Worm (Caenorhabditis elegans) whole organism, mixed stage, embryonic: ENCODE data around the gene F53C11.9.

Source experiments
- M03D4.4 ChIP-seq: sonication (generic microtip); optimal IDR thresholded peaks from 2 replicates; lab custom pipeline; 2017; ENCODE audit warnings: mild to moderate bottlenecking, missing genetic modification characterization, missing compliant biosample characterization
- bed-3 ChIP-seq: fragments of 200-800 bp; sonication (Bioruptor generic); optimal IDR thresholded peaks from 3 replicates; lab custom pipeline; 2018; ENCODE audit warnings: mild to moderate bottlenecking, missing genetic modification characterization, moderate library complexity, missing compliant biosample characterization
- blmp-1 ChIP-seq: fragments of 150-350 bp; optimal IDR thresholded peaks from 2 replicates; lab custom pipeline; 2014; ENCODE audit warnings: missing biosample characterization, missing genetic modification characterization
- ceh-39 ChIP-seq: fragments of 150-350 bp; optimal IDR thresholded peaks from 2 replicates; lab custom pipeline; 2014; ENCODE audit warnings: missing biosample characterization, missing genetic modification characterization
- ceh-43 ChIP-seq: fragments of 200-800 bp; sonication (Bioruptor generic); optimal IDR thresholded peaks from 2 replicates; lab custom pipeline; 2018; ENCODE audit warnings: mild to moderate bottlenecking, missing genetic modification characterization, moderate library complexity, missing compliant biosample characterization
- ces-1 ChIP-seq: fragments of 150-350 bp; optimal IDR thresholded peaks from 2 replicates; lab custom pipeline; 2014; ENCODE audit warnings: missing biosample characterization, missing genetic modification reagents, missing genetic modification characterization
- cnd-1 ChIP-seq: fragments of 200-800 bp; sonication (Bioruptor generic); optimal IDR thresholded peaks from 2 replicates; lab custom pipeline; 2018; ENCODE audit warnings: mild to moderate bottlenecking, missing genetic modification characterization, missing compliant biosample characterization
- drap-1 ChIP-seq: fragments of 200-800 bp; sonication (Bioruptor generic); optimal IDR thresholded peaks from 3 replicates; lab custom pipeline; 2018; ENCODE audit warnings: mild to moderate bottlenecking, missing genetic modification characterization, missing compliant biosample characterization
- elt-1 ChIP-seq: sonication (generic microtip); optimal IDR thresholded peaks from 2 replicates; lab custom pipeline; 2017; ENCODE audit warnings: missing genetic modification characterization, mild to moderate bottlenecking, missing compliant biosample characterization, antibody characterized with exemption, moderate library complexity, borderline replicate concordance; ENCODE audit not compliant: insufficient read depth
- elt-3 ChIP-seq: fragments of 150-350 bp; optimal IDR thresholded peaks from 2 replicates; lab custom pipeline; 2014; ENCODE audit warnings: missing biosample characterization, missing genetic modification characterization
- ham-2 ChIP-seq: fragments of 200-800 bp; sonication (Bioruptor generic); optimal IDR thresholded peaks from 2 replicates; lab custom pipeline; 2018; ENCODE audit warnings: mild to moderate bottlenecking, missing genetic modification characterization, missing compliant biosample characterization
- hlh-1 ChIP-seq: fragments of 150-350 bp; optimal IDR thresholded peaks from 2 replicates; lab custom pipeline; 2014; ENCODE audit warnings: missing biosample characterization, missing genetic modification reagents, missing genetic modification characterization
- lin-13 ChIP-seq: fragments of 150-350 bp; optimal IDR thresholded peaks from 2 replicates; lab custom pipeline; 2014; ENCODE audit warnings: missing biosample characterization, missing genetic modification characterization
- lin-32 ChIP-seq: fragments of 200-800 bp; sonication (Bioruptor generic); optimal IDR thresholded peaks from 2 replicates; lab custom pipeline; 2018; ENCODE audit warnings: mild to moderate bottlenecking, missing genetic modification characterization, missing compliant biosample characterization
- mep-1 ChIP-seq: fragments of 150-350 bp; optimal IDR thresholded peaks from 2 replicates; lab custom pipeline; 2017; ENCODE audit warnings: missing biosample characterization, missing genetic modification reagents, missing genetic modification characterization, inconsistent platforms
- mls-2 ChIP-seq: sonication (generic microtip); optimal IDR thresholded peaks from 2 replicates; lab custom pipeline; 2016; ENCODE audit warnings: mild to moderate bottlenecking, missing genetic modification characterization, moderate library complexity, missing compliant biosample characterization
- nhr-2 ChIP-seq: fragments of 150-350 bp; optimal IDR thresholded peaks from 2 replicates; lab custom pipeline; 2014; ENCODE audit warnings: missing biosample characterization, missing genetic modification characterization
- nhr-28 ChIP-seq: fragments of 150-350 bp; optimal IDR thresholded peaks from 2 replicates; lab custom pipeline; 2014; ENCODE audit warnings: missing biosample characterization, missing genetic modification characterization
- pha-4 ChIP-seq: fragments of 150-350 bp; optimal IDR thresholded peaks from 2 replicates; lab custom pipeline; 2018; ENCODE audit warnings: missing biosample characterization, missing genetic modification reagents, missing genetic modification characterization
- sem-2 ChIP-seq: fragments of 200-800 bp; sonication (Bioruptor generic); optimal IDR thresholded peaks from 2 replicates; lab custom pipeline; 2018; ENCODE audit warnings: mild to moderate bottlenecking, missing genetic modification characterization, missing compliant biosample characterization
- snpc-4 ChIP-seq: fragments of 150-350 bp; optimal IDR thresholded peaks from 2 replicates; lab custom pipeline; 2014; ENCODE audit warnings: missing biosample characterization, missing genetic modification characterization
- tbx-8 ChIP-seq: fragments of 200-800 bp; sonication (Bioruptor generic); optimal IDR thresholded peaks from 2 replicates; lab custom pipeline; 2018; ENCODE audit warnings: mild to moderate bottlenecking, missing genetic modification characterization, moderate library complexity, missing compliant biosample characterization
- unc-39 ChIP-seq: fragments of 150-350 bp; optimal IDR thresholded peaks from 2 replicates; lab custom pipeline; 2014; ENCODE audit warnings: missing biosample characterization, missing genetic modification characterization
- unc-62 ChIP-seq: fragments of 150-350 bp; optimal IDR thresholded peaks from 2 replicates; lab custom pipeline; 2014; ENCODE audit warnings: missing biosample characterization, missing genetic modification reagents, missing genetic modification characterization
- ztf-11 ChIP-seq: fragments of 150-350 bp; optimal IDR thresholded peaks from 2 replicates; lab custom pipeline; 2014; ENCODE audit warnings: missing biosample characterization, missing genetic modification characterization

The F53C11.9 gene

DNA sequence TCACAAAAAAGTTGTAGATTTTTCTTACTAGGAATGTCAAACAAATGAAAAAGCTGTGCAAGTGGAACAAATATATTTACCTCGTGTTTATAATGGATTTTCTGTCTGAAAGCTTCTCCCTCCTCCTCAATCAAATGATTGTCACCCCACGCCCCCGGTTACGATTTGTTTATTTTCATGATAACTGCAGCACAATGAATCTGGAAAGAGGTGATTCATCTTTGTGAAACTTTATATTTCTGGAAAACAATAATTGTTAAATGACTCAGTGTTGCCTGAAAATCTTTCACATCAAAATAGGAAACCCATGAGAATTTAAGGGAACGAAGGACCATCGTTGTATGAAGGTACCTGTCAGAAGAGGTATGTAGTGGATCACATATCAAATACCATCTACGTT, 29.2 kb upstream of the F53C11.9 start, which contains the start of gene F35E12.10:
TSS of gene F35E12.10 (minus strand) at position 101 of the 400 bp plus-strand sequence.
- TF ChIP-seq unc-39 = no peak

DNA sequence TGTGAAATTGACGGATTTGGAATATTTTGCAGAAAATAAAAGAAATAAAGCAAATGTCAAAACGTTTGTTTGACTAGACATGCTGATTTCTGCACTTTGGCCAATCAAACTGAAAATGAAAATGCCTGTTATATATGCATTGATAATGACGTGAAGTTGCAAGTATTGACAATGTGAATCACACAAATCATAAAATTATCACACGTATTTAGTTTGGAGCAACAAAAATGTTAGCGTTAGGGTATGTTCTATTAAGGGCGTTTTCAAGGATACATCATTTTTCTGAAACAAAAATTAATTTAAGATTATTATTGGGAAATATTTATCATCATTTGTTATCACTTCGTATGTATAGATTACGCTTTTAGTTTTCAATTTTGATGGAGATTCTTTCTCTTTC, 26.0 kb upstream of the F53C11.9 start, which contains the start of gene cld-9:
TSS of gene cld-9 (minus strand) at position 81 of the 400 bp plus-strand sequence.
- no peak for TF ChIP-seq mep-1 (tag; lab: Kevin White, UChicago)
- TF ChIP-seq lin-32 (GFP tag; lab: Kevin White, UChicago) = no peak
- TF ChIP-seq ceh-39 (tag; lab: Kevin White, UChicago) = no peak
- no peak for TF ChIP-seq nhr-28 (tag; lab: Kevin White, UChicago)
- TF ChIP-seq, all 35 proteins: peak for 0

DNA sequence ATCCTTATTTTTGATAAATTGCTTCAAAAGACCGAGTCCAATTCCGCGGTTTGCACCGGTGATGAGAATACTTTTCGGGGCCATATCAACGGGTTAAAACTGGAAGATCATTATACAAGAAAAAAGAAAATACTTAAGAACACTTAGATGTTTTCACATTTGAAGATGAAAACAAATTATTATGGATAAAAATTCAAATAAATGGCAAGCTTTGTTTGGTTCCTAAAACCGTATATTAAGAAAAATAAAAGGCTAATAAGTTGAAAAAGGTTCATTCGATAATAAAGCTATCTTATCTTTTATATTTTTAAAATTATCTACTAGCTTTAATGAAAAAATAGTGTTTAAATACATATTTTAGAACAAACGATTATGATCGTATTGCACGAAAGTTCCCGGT, 24.3 kb upstream of the F53C11.9 start, which contains the start of gene F20G2.1:
TSS of gene F20G2.1 (minus strand) at position 101 of the 400 bp plus-strand sequence.
- no peak for TF ChIP-seq tbx-8 (GFP tag; lab: Kevin White, UChicago)

DNA sequence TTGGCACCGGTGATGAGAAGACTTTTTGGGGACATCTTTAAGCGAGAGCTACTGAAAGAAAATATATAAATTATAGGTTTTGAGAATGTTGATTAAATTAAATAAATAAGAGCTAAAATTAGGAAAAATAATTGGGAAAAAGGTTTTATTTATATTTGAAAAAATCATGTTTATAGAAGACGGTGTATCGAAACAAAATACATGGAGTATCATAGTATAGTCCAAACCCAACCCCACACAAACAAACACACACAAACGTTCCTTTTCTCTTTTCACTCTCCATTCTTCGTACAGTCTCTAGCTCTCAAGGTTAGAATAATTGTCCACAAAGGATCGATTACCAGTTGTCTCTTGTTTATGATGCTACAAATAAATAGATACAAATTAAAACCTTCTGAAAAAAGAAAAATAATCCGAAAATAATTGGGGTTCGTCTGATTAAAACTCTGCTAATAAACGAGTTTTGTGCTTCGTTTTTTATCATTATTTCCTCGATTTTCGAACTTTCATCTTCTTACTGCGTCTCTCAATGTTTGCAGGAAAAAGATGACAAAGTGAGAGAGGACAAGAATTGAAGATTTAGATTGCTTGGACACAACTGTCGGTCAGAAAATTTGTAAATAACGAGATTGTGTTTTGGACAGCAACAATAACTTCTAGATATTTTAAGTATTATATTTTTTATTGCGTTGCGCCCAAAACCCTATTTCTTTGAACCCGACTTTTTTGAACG, 21.3 kb upstream of the F53C11.9 start, which contains the start of gene F20G2.2:
TSS of gene F20G2.2 (minus strand) at position 51 of the 733 bp plus-strand sequence.
- TF ChIP-seq bed-3 (GFP tag; lab: Kevin White, UChicago) (no peak), hlh-1 (tag; lab: Kevin White, UChicago) (peak; percentile 6)

DNA sequence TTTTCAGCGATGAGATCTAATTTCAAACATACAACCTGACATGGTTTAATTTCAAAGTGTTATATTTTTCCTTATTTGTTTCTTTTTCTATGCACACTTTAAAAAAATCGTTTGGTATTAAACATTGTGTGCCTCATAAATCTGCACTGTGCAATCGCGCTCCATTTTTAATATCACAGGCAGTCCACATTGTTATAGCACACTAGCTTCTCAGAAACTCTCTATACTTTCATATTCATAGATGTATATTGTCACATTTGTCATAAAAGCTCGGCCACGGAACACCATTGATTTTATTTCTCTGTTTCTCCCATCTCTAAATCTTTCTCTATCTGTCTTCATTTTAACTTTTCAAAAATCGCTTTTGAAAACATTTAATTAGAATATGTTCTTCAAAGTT, 20.5 kb upstream of the F53C11.9 start:
- TF ChIP-seq ham-2 (GFP tag; lab: Kevin White, UChicago) (no peak), nhr-28 (tag; lab: Kevin White, UChicago) (no peak), ces-1 (peak; percentile 32), ztf-11 (no peak), ceh-43 (no peak)

DNA sequence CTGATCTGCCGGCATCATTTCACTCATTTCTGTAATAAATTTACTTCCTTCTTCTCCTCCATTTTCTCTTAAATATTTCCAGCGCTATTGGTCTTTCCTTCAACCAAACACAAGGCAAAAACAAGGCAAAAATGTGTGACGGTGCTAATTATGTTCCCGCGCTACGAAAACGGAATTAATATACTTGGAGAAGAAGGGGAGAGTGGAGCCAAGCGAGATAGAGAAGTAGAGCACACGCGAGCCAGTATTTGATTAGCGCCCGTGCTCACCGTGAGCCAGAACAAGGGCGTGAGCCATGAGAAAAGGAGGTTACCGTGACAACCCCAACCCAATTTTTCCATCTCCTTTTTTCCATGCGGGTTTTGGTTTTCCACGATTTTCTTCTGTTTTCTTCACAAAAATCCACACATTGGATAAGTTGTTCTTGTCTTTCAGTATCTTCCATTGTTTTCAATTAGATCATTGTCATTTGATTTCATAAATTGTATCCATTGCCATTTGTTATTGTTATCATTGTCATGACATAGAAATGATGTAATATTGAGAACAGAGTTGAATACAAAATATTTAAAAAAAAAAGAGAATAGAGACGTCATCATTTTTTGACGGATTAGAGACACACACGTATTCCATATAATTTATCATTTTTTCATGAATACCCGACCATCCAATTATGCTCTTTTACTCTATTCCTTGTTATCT, 15.2 kb upstream of the F53C11.9 start, which contains the start of gene F20G2.6:
TSS of gene F20G2.6 (plus strand) at position 652 of the 702 bp plus-strand sequence.
- TF ChIP-seq snpc-4 (tag; lab: Kevin White, UChicago) = no peak
- TF ChIP-seq unc-62 (GFP tag; lab: Kevin White, UChicago) = no peak
- TF ChIP-seq drap-1 (GFP tag; lab: Kevin White, UChicago) = no peak
- peak; percentile 59 for TF ChIP-seq ces-1
- no peak for TF ChIP-seq elt-1 (tag; lab: Kevin White, UChicago)
- TF ChIP-seq ztf-11 = no peak
- no peak for TF ChIP-seq M03D4.4 (tag; lab: Kevin White, UChicago)

DNA sequence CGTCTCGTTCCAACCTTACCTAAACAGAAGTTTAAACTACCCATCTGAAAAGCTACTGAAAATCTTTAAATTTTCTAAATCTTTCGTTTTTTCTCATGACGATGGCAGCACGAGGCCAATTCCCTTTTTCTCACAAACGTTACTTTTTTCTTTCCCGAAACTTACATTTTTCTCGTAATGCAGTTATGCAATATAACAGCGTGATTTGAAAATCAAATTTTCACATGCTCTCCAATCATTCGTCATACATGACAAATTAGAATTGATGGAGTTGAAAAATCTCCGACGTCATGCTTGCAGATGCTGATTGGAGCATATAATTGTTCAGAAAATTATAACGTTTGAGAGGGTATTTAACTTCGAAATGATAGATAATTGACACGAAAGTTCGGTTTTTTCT, 14.1 kb upstream of the F53C11.9 start:
- TF ChIP-seq nhr-2 (no peak), pha-4 (tag; lab: Kevin White, UChicago) (no peak), elt-3 (tag; lab: Kevin White, UChicago) (no peak), mls-2 (tag; lab: Kevin White, UChicago) (no peak), ztf-11 (no peak), sem-2 (GFP tag; lab: Kevin White, UChicago) (no peak), bed-3 (GFP tag; lab: Kevin White, UChicago) (no peak), lin-13 (tag; lab: Kevin White, UChicago) (no peak), blmp-1 (tag; lab: Kevin White, UChicago) (no peak), M03D4.4 (tag; lab: Kevin White, UChicago) (no peak), cnd-1 (tag; lab: Kevin White, UChicago) (no peak), tbx-8 (GFP tag; lab: Kevin White, UChicago) (no peak)
